Worm (Caenorhabditis elegans): ENCODE data around the gene nep-2.

DNA sequence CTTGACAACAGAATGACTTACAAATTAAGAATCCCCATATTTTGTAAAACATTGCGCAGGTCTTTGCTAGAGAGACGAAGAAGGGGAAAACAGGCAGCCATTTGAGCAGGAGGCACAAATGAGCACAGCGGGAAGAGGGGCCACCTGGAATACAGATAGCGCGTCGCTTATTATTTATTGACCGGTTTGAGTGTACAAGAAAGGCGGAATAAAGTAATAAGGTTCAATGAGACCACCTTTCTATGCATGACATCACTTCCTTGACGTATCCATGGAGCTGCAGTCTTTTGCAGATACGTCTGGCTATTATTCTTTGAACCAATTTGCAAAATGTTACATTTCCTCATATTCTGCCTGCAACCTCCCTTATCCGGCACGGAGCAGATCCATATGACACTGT lies 49.4 kb upstream of the nep-2 start, which contains the start of gene fbxb-111:
- TF ChIP-seq nhr-12 (tag; optimal IDR thresholded peaks at IDR 0.05) (no peak), ceh-83 (GFP tag; optimal IDR thresholded peaks at IDR 0.05) (no peak), elt-1 (tag; optimal IDR thresholded peaks at IDR 0.05; ENCODE audit: borderline replicate concordance, insufficient read depth) (no peak), lin-13 (tag; optimal IDR thresholded peaks at IDR 0.05) (no peak), pha-4 (tag; optimal IDR thresholded peaks at IDR 0.05) (no peak)
